Worm (Caenorhabditis elegans) whole organism, L1 larva: ENCODE results near the gene cbn-1.

Experiments
- F16B12.6 ChIP-seq: fragments of 150-350 bp; optimal IDR thresholded peaks from 2 replicates; lab custom pipeline; 2014; ENCODE audit warnings: missing biosample characterization, missing genetic modification characterization
- aly-2 ChIP-seq: fragments of 150-350 bp; optimal IDR thresholded peaks from 2 replicates; lab custom pipeline; 2014; ENCODE audit warnings: missing biosample characterization, missing genetic modification characterization
- ama-1 ChIP-seq: fragments of 150-350 bp; optimal IDR thresholded peaks from 2 replicates; lab custom pipeline; 2014
- blmp-1 ChIP-seq: fragments of 150-350 bp; optimal IDR thresholded peaks from 2 replicates; lab custom pipeline; 2014; ENCODE audit warnings: missing biosample characterization, missing genetic modification characterization
- ceh-8 ChIP-seq: fragments of 200-800 bp; sonication (Bioruptor generic); optimal IDR thresholded peaks from 2 replicates; lab custom pipeline; 2018; ENCODE audit warnings: mild to moderate bottlenecking, missing genetic modification characterization, moderate library complexity, missing compliant biosample characterization
- dpl-1 ChIP-seq, 3 experiments: fragments of 150-350 bp in 2 of 3; sonication (generic microtip) in 1 of 3; optimal IDR thresholded peaks; 2 replicates each; lab custom pipeline; 2014 to 2017; ENCODE audit warnings: missing biosample characterization in 3 of 3, missing genetic modification characterization in 3 of 3, missing genetic modification reagents in 3 of 3
- dsc-1 ChIP-seq: sonication (generic microtip); optimal IDR thresholded peaks from 2 replicates; lab custom pipeline; 2016; ENCODE audit warnings: mild to moderate bottlenecking, missing genetic modification characterization, missing compliant biosample characterization
- efl-1 ChIP-seq, 4 experiments: fragments of 150-350 bp; optimal IDR thresholded peaks in 3 of 4; peaks in 1 of 4; 1 replicate in 1 of 4; 2 replicates in 3 of 4; lab custom pipeline; 2014; ENCODE audit warnings: missing biosample characterization in 2 of 4, missing genetic modification characterization in 2 of 4, missing genetic modification reagents in 2 of 4
- elt-2 ChIP-seq: sonication (generic microtip); optimal IDR thresholded peaks from 2 replicates; lab custom pipeline; 2016; ENCODE audit warnings: missing genetic modification characterization, mild to moderate bottlenecking, inconsistent platforms, missing compliant biosample characterization, missing genetic modification reagents
- elt-3 ChIP-seq, 6 experiments: fragments of 150-350 bp in 1 of 6; sonication (generic microtip); optimal IDR thresholded peaks; 2 replicates each; lab custom pipeline; 2017 to 2018; ENCODE audit warnings: missing biosample characterization in 6 of 6, missing genetic modification characterization in 6 of 6, inconsistent platforms in 1 of 6
- grh-1 ChIP-seq: fragments of 200-800 bp; sonication (Bioruptor generic); IDR thresholded peaks from 2 replicates; pipeline ENCODE4 v1.3.6; 2022; ENCODE audit warnings: missing genetic modification reagents, missing genetic modification characterization, missing compliant biosample characterization
- hlh-17 ChIP-seq: fragments of 200-800 bp; sonication (Bioruptor generic); optimal IDR thresholded peaks from 2 replicates; lab custom pipeline; 2018; ENCODE audit warnings: missing genetic modification characterization, mild to moderate bottlenecking, missing compliant biosample characterization, moderate library complexity, borderline replicate concordance
- hlh-4 ChIP-seq: sonication (generic microtip); optimal IDR thresholded peaks from 2 replicates; lab custom pipeline; 2016; ENCODE audit warnings: mild to moderate bottlenecking, missing genetic modification characterization, missing compliant biosample characterization
- irx-1 ChIP-seq: sonication (generic microtip); optimal IDR thresholded peaks from 2 replicates; lab custom pipeline; 2016; ENCODE audit warnings: missing genetic modification characterization, missing compliant biosample characterization
- isw-1 ChIP-seq: fragments of 200-800 bp; sonication (Bioruptor generic); IDR thresholded peaks from 2 replicates; pipeline ENCODE4 v1.3.6; 2022; ENCODE audit warnings: missing genetic modification characterization, missing compliant biosample characterization
- jun-1 ChIP-seq: fragments of 150-350 bp; optimal IDR thresholded peaks from 2 replicates; lab custom pipeline; 2014; ENCODE audit warnings: missing biosample characterization, missing genetic modification reagents, missing genetic modification characterization
- lin-14 ChIP-seq: fragments of 200-800 bp; sonication (Bioruptor generic); optimal IDR thresholded peaks from 2 replicates; lab custom pipeline; 2018; ENCODE audit warnings: mild to moderate bottlenecking, missing genetic modification characterization, moderate library complexity, missing compliant biosample characterization
- lin-35 ChIP-seq, 2 experiments: fragments of 150-350 bp; optimal IDR thresholded peaks; 2 replicates each; lab custom pipeline; 2014; ENCODE audit warnings: missing biosample characterization in 2 of 2, missing genetic modification characterization in 2 of 2, missing genetic modification reagents in 2 of 2
- lin-39 ChIP-seq: fragments of 150-350 bp; optimal IDR thresholded peaks from 2 replicates; lab custom pipeline; 2014; ENCODE audit warnings: missing biosample characterization, missing genetic modification reagents, missing genetic modification characterization
- lir-3 ChIP-seq: sonication (generic microtip); optimal IDR thresholded peaks from 2 replicates; lab custom pipeline; 2016; ENCODE audit warnings: mild to moderate bottlenecking, missing genetic modification characterization, moderate library complexity, missing compliant biosample characterization; ENCODE audit not compliant: poor library complexity
- lsy-2 ChIP-seq, 2 experiments: fragments of 150-350 bp; optimal IDR thresholded peaks; 2 replicates each; lab custom pipeline; 2014; ENCODE audit warnings: missing biosample characterization in 2 of 2, missing genetic modification characterization in 2 of 2
- mab-9 ChIP-seq: fragments of 200-800 bp; sonication (Bioruptor generic); IDR thresholded peaks from 2 replicates; pipeline ENCODE4 v1.3.6; 2022; ENCODE audit warnings: missing genetic modification reagents, missing genetic modification characterization, missing compliant biosample characterization
- mdl-1 ChIP-seq, 2 experiments: fragments of 150-350 bp; optimal IDR thresholded peaks; 2 replicates each; lab custom pipeline; 2014 to 2017; ENCODE audit warnings: missing biosample characterization in 2 of 2, missing genetic modification characterization in 2 of 2, inconsistent platforms in 1 of 2
- nhr-19 ChIP-seq: fragments of 200-800 bp; sonication (Bioruptor generic); conservative IDR thresholded peaks from 2 replicates; pipeline ENCODE4 v1.3.6; 2022; ENCODE audit warnings: missing genetic modification characterization, missing compliant biosample characterization
- nhr-20 ChIP-seq: sonication (generic microtip); optimal IDR thresholded peaks from 2 replicates; lab custom pipeline; 2016; ENCODE audit warnings: mild to moderate bottlenecking, missing genetic modification characterization, missing compliant biosample characterization
- nhr-28 ChIP-seq: fragments of 150-350 bp; optimal IDR thresholded peaks from 2 replicates; lab custom pipeline; 2014; ENCODE audit warnings: missing biosample characterization, missing genetic modification characterization
- nhr-47 ChIP-seq: sonication (generic microtip); optimal IDR thresholded peaks from 2 replicates; lab custom pipeline; 2016; ENCODE audit warnings: mild to moderate bottlenecking, missing genetic modification characterization, moderate library complexity, missing compliant biosample characterization
- nhr-71 ChIP-seq: sonication (generic microtip); optimal IDR thresholded peaks from 2 replicates; lab custom pipeline; 2016; ENCODE audit warnings: mild to moderate bottlenecking, missing genetic modification characterization, moderate library complexity, missing compliant biosample characterization
- nhr-84 ChIP-seq: sonication (generic microtip); optimal IDR thresholded peaks from 2 replicates; lab custom pipeline; 2017; ENCODE audit warnings: missing biosample characterization, missing genetic modification characterization
- nhr-85 ChIP-seq: sonication (generic microtip); peaks from one replicate; lab custom pipeline; 2016; ENCODE audit warnings: missing genetic modification characterization, inconsistent platforms, missing compliant biosample characterization
- nhr-90 ChIP-seq: sonication (generic microtip); optimal IDR thresholded peaks from 2 replicates; lab custom pipeline; 2016; ENCODE audit warnings: mild to moderate bottlenecking, missing genetic modification characterization, missing compliant biosample characterization; ENCODE audit not compliant: poor library complexity
- pqm-1 ChIP-seq: sonication (generic microtip); optimal IDR thresholded peaks from 3 replicates; lab custom pipeline; 2017; ENCODE audit warnings: missing biosample characterization, missing genetic modification characterization
- rnt-1 ChIP-seq: sonication (generic microtip); optimal IDR thresholded peaks from 2 replicates; lab custom pipeline; 2016; ENCODE audit warnings: mild to moderate bottlenecking, missing genetic modification characterization, moderate library complexity, missing compliant biosample characterization
- snpc-4 ChIP-seq: fragments of 150-350 bp; optimal IDR thresholded peaks from 2 replicates; lab custom pipeline; 2014; ENCODE audit warnings: missing biosample characterization, missing genetic modification characterization
- snu-23 ChIP-seq: sonication (generic microtip); optimal IDR thresholded peaks from 2 replicates; lab custom pipeline; 2016; ENCODE audit warnings: missing genetic modification characterization, missing compliant biosample characterization
- swsn-7 ChIP-seq: sonication (generic microtip); optimal IDR thresholded peaks from 2 replicates; lab custom pipeline; 2016; ENCODE audit warnings: missing genetic modification characterization, missing compliant biosample characterization
- tbx-2 ChIP-seq: sonication (generic microtip); optimal IDR thresholded peaks from 2 replicates; lab custom pipeline; 2016; ENCODE audit warnings: missing genetic modification characterization, missing compliant biosample characterization
- unc-130 ChIP-seq: fragments of 150-350 bp; optimal IDR thresholded peaks from 2 replicates; lab custom pipeline; 2017; ENCODE audit warnings: missing biosample characterization, missing genetic modification characterization, inconsistent platforms
- unc-62 ChIP-seq: fragments of 150-350 bp; optimal IDR thresholded peaks from 2 replicates; lab custom pipeline; 2014; ENCODE audit warnings: missing biosample characterization, missing genetic modification reagents, missing genetic modification characterization
- zag-1 ChIP-seq: fragments of 150-350 bp; optimal IDR thresholded peaks from 2 replicates; lab custom pipeline; 2014; ENCODE audit warnings: missing biosample characterization, missing genetic modification characterization
- ztf-11 ChIP-seq, 2 experiments: sonication (generic microtip); optimal IDR thresholded peaks; 2 replicates each; lab custom pipeline; 2016 to 2017; ENCODE audit warnings: missing genetic modification characterization in 2 of 2, missing biosample characterization in 1 of 2, missing compliant biosample characterization in 1 of 2
- ztf-4 ChIP-seq: fragments of 150-350 bp; optimal IDR thresholded peaks from 2 replicates; lab custom pipeline; 2014; ENCODE audit warnings: missing biosample characterization, missing genetic modification characterization

Gene cbn-1

DNA sequence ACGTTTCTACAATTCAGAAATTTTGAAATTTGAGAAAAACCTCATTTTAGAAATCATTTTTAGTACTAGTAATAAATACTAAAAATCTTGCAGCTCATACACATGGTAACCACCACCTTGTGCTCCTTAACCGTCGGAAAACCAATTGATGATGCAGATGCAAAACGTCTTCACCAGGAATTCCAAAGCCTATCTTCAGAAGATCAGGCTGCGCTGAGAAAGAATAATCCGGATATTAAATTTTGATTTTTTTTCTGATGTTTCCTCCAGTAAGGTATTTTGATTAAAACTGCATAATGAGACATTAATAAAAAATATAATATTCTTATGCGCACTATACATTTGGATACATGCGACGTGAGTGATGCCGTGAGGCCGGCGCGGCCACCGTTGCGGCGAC lies 11.5 kb downstream of the cbn-1 start:
- TF ChIP-seq efl-1 (optimal IDR thresholded peaks at IDR 0.05; lab: Kevin White, UChicago) (no peak), efl-1 (GFP tag; optimal IDR thresholded peaks at IDR 0.05 in 1 of 2; lab: Kevin White, UChicago) (peak in 1 of 2 experiments; percentile 57), blmp-1 (tag; lab: Kevin White, UChicago) (no peak), F16B12.6 (tag; lab: Kevin White, UChicago) (no peak)
- TF ChIP-seq, all 84 proteins: peak for 1

- TF ChIP-seq ama-1 (peak; percentile 53), F16B12.6 (tag; lab: Kevin White, UChicago) (no peak), mab-9 (GFP tag; lab: Robert Waterston, UW) (no peak), mdl-1 (tag; optimal IDR thresholded peaks at IDR 0.05; lab: Kevin White, UChicago) (peak in 1 of 2 experiments; percentile 35), zag-1 (no peak), unc-130 (no peak), nhr-20 (tag; lab: Kevin White, UChicago) (peak; percentile 46), elt-3 (tag; optimal IDR thresholded peaks at IDR 0.05; lab: Kevin White, UChicago) (peak in 2 of 6 experiments; percentile 16 to 50), tbx-2 (peak; percentile 7), nhr-85 (peak; percentile 66), grh-1 (GFP tag; lab: Robert Waterston, UW) (peak; percentile 36; the same call in 1 of the 2 replicates), pqm-1 (no peak), ztf-4 (tag; lab: Kevin White, UChicago) (no peak), lir-3 (tag; lab: Kevin White, UChicago) (no peak), lin-35 (GFP tag; optimal IDR thresholded peaks at IDR 0.05; lab: Kevin White, UChicago) (peak in 1 of 2 experiments; percentile 41), lin-39 (no peak), snu-23 (peak; percentile 57), lsy-2 (tag; optimal IDR thresholded peaks at IDR 0.05; lab: Kevin White, UChicago) (no peak), nhr-84 (tag; lab: Kevin White, UChicago) (no peak), hlh-17 (GFP tag; lab: Kevin White, UChicago) (no peak), snpc-4 (tag; lab: Kevin White, UChicago) (no peak), blmp-1 (tag; lab: Kevin White, UChicago) (peak; percentile 47), lin-14 (GFP tag; lab: Kevin White, UChicago) (peak; percentile 58), nhr-90 (tag; lab: Kevin White, UChicago) (peak; percentile 36), nhr-71 (tag; lab: Kevin White, UChicago) (peak; percentile 15), isw-1 (no peak), hlh-4 (tag; lab: Kevin White, UChicago) (no peak), efl-1 (optimal IDR thresholded peaks at IDR 0.05; lab: Kevin White, UChicago) (no peak), efl-1 (GFP tag; optimal IDR thresholded peaks at IDR 0.05 in 1 of 2; lab: Kevin White, UChicago) (peak in 1 of 2 experiments; percentile 12)
Observed at ce11 chrII:319459-319858, 12.9 kb downstream of the cbn-1 start, which contains the start of gene far-7. Gene far-7, plus strand, starts transcription at chrII:319789.

DNA sequence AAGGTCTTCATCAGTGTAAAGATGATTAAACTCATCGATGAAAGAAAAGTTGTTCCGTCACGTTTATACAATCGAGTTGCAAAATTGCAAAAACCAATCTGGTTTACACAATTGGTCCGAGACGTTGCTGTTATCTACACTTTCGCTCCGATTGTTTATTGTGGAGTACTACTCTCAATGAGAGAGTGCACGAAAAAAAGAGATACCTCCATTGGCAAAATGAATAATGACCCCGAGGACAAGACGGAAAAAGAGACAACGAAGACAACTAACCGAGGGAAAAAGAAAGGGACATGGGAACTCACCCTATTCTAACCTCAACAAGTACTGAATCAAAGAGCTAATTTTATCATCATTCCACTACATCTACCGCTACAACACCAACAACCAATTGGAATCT lies 18.8 kb downstream of the cbn-1 start:
- TF ChIP-seq nhr-19: no peak
- peak; percentile 76 for TF ChIP-seq lin-14 (GFP tag; lab: Kevin White, UChicago)
- peak; percentile 41 for TF ChIP-seq rnt-1 (tag; lab: Kevin White, UChicago)
- TF ChIP-seq nhr-84 (tag; lab: Kevin White, UChicago): no peak
- no peak for TF ChIP-seq hlh-4 (tag; lab: Kevin White, UChicago)
- peak; percentile 78 for TF ChIP-seq blmp-1 (tag; lab: Kevin White, UChicago)
- no peak for TF ChIP-seq hlh-17 (GFP tag; lab: Kevin White, UChicago)
- no peak for TF ChIP-seq ceh-8 (GFP tag; lab: Kevin White, UChicago)
- TF ChIP-seq aly-2 (tag; lab: Kevin White, UChicago): no peak
- no peak for TF ChIP-seq irx-1 (tag; lab: Kevin White, UChicago)
- TF ChIP-seq efl-1 (optimal IDR thresholded peaks at IDR 0.05; lab: Kevin White, UChicago): peak in 1 of 2 experiments; percentile 1
- no peak for TF ChIP-seq efl-1 (GFP tag; optimal IDR thresholded peaks at IDR 0.05 in 1 of 2; lab: Kevin White, UChicago)
- no peak for TF ChIP-seq nhr-28
- no peak for TF ChIP-seq jun-1
- TF ChIP-seq elt-2: peak; percentile 57
- TF ChIP-seq snu-23: peak; percentile 14
- no peak for TF ChIP-seq dpl-1 (GFP tag; optimal IDR thresholded peaks at IDR 0.05; lab: Kevin White, UChicago)
- TF ChIP-seq unc-62 (GFP tag; lab: Kevin White, UChicago): no peak
- TF ChIP-seq lsy-2 (tag; optimal IDR thresholded peaks at IDR 0.05; lab: Kevin White, UChicago): peak in 1 of 2 experiments; percentile 29
- TF ChIP-seq dsc-1 (tag; lab: Kevin White, UChicago): peak; percentile 4
- TF ChIP-seq nhr-47 (tag; lab: Kevin White, UChicago): no peak
- TF ChIP-seq nhr-71 (tag; lab: Kevin White, UChicago): peak; percentile 10
- no peak for TF ChIP-seq ztf-11 (tag; optimal IDR thresholded peaks at IDR 0.05; lab: Kevin White, UChicago)
- TF ChIP-seq nhr-85: peak; percentile 53
- no peak for TF ChIP-seq swsn-7 (tag; lab: Kevin White, UChicago)
